Fruit fly (Drosophila melanogaster): Measurements from ENCODE around the gene CG4935.

DNA sequence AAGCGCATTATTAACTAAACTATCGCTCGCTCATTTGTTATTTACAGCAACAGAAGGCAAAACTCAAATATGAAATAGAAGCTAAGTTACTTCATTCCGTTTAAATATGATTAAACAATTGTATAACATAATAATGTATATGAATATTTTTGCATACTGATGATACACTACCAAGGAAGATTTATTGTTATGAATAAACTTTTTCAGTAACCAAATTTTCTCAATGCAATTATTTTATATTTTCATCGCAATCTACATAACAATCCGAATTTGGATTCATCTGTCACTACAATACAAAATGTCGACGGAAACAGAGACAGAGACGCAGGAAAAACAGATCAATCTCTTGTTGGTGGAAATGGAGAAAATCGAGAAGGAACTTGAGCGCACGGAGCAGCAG is 29.0 kb downstream of the CG4935 start, which contains the start of gene CG17329:
- TF ChIP-seq usp (GFP tag; optimal IDR thresholded peaks at IDR 0.05), result no peak
- no peak for TF ChIP-seq psq (optimal IDR thresholded peaks at IDR 0.05)
- TF ChIP-seq CG8478 (optimal IDR thresholded peaks at IDR 0.05), result no peak

Measured in whole organism.